Worm (Caenorhabditis elegans): ENCODE measurements around the gene ZC317.2.

ce11 chrV:5432499-5432898 lies 27.4 kb upstream of the ZC317.2 start, which contains the start of gene F08F3.8:
- TF ChIP-seq rbr-2 (tag; optimal IDR thresholded peaks at IDR 0.05) (no peak), D1046.2 (GFP tag; IDR thresholded peaks at IDR 0.05) (no peak), nhr-28 (tag; optimal IDR thresholded peaks at IDR 0.05) (no peak), lir-3 (tag; optimal IDR thresholded peaks at IDR 0.05) (no peak), nhr-6 (tag; optimal IDR thresholded peaks at IDR 0.05) (no peak), lin-38 (GFP tag; IDR thresholded peaks at IDR 0.05) (no peak), Y48G9A.11 (GFP tag; IDR thresholded peaks at IDR 0.05) (no peak), lin-15B (tag; optimal IDR thresholded peaks at IDR 0.05) (no peak)

All from whole organism, L4 larva.